Worm (Caenorhabditis elegans): Measurements from ENCODE around the gene sra-3.

sra-3 gene

DNA sequence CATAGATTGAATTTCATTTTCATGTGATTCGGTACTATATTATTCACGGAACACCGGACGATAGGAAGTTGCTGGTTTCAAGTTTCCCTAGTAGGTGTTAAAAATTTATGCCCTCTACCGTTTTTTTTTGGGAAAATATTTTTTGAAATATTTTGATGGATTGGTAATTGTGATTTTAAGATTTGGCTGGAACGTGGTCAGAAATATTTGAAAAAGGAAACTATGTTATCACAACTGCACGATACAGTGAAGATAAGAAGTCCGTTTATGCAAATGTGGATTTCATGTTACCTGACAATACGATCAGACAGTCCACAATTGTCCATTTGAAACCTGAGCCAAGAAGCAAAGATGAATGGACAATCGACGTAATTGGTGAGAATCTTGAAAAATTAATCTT lies 17.6 kb downstream of the sra-3 start, which contains the start of gene AH6.17:
Gene AH6.17 (plus strand): TSS at position 185 of the 400 bp plus-strand sequence.
- no peak for TF ChIP-seq hlh-26 (GFP tag; conservative IDR thresholded peaks at IDR 0.05)
- TF ChIP-seq lin-54 (GFP tag; optimal IDR thresholded peaks at IDR 0.05), result no peak
- no peak for TF ChIP-seq F23B12.7 (tag; optimal IDR thresholded peaks at IDR 0.05; ENCODE audit: insufficient read depth)
- no peak for TF ChIP-seq ztf-3 (GFP tag; optimal IDR thresholded peaks at IDR 0.05)
- TF ChIP-seq nhr-27 (tag; optimal IDR thresholded peaks at IDR 0.05), result no peak
- no peak for TF ChIP-seq F55B11.4 (tag; optimal IDR thresholded peaks at IDR 0.05; ENCODE audit: borderline replicate concordance, insufficient read depth)
- no peak for TF ChIP-seq lsl-1 (GFP tag; optimal IDR thresholded peaks at IDR 0.05)
- TF ChIP-seq him-1 (tag; optimal IDR thresholded peaks at IDR 0.05), result no peak
- no peak for TF ChIP-seq chd-7 (tag; optimal IDR thresholded peaks at IDR 0.05)

DNA sequence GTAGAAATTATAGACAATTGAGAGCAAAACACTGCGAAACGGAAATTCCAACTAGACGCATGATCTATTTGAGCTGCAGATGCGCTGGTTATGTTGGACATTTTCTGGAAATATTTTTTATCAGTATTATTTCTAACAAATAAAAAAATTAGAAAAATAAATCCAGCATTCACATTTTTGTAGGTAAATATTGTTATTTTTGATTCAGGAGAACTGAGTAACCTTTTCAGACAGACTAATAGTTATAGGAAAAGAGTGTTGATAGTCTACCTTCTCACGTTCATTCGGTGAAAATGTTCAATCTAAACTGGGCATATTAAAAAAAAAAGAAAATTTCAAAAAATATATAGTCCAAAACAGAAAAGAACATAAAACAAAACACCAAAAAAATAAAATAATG lies 19.1 kb downstream of the sra-3 start, which contains the start of gene sra-1:
Gene sra-1 (minus strand): TSS at position 101 of the 400 bp plus-strand sequence.
- TF ChIP-seq Y53F4B.3 (GFP tag; IDR thresholded peaks at IDR 0.05), result no peak
- TF ChIP-seq unc-62 (GFP tag; optimal IDR thresholded peaks at IDR 0.05), result no peak
- no peak for TF ChIP-seq nfya-1 (tag; optimal IDR thresholded peaks at IDR 0.05; ENCODE audit: borderline replicate concordance, insufficient read depth)
- TF ChIP-seq F57A8.1 (GFP tag; optimal IDR thresholded peaks at IDR 0.05), result no peak
- TF ChIP-seq hmg-1.2 (GFP tag; IDR thresholded peaks at IDR 0.05), result no peak
- TF ChIP-seq let-526 (GFP tag; IDR thresholded peaks at IDR 0.05), result no peak
- TF ChIP-seq chd-7 (tag; optimal IDR thresholded peaks at IDR 0.05), result no peak
- TF ChIP-seq ztf-25 (GFP tag; IDR thresholded peaks at IDR 0.05), result no peak
- no peak for TF ChIP-seq B0035.1 (tag; optimal IDR thresholded peaks at IDR 0.05)
- no peak for TF ChIP-seq F33H1.4 (GFP tag; IDR thresholded peaks at IDR 0.05)
- no peak for TF ChIP-seq bed-2 (GFP tag; IDR thresholded peaks at IDR 0.05)
- no peak for TF ChIP-seq ceh-27 (GFP tag; optimal IDR thresholded peaks at IDR 0.05)
- TF ChIP-seq mel-28 (tag; optimal IDR thresholded peaks at IDR 0.05; ENCODE audit: borderline replicate concordance), result no peak

DNA sequence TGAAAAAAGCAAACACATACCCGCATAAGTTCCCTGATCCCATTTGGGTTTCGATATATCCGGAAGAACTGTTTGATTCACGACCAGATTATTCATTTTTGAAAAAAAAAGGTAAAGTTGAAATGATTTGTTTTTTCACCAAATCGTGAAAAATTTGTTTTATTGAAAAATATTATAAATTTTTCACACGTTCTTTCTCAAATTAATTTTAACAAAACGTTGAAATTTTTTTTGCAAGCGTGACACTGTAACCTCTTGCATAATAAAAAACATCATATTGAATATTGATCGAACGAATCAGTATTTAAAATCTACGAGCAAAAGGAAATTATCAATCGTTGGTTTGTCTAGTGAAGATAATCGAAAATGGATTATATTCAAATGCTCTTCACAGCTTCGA lies 21.8 kb downstream of the sra-3 start, which contains the start of the genes sfxn-1.1 and AH6.3:
Gene sfxn-1.1 (minus strand): TSS at position 101 of the 400 bp plus-strand sequence.
Gene AH6.3 (plus strand): TSS at position 275 of the 400 bp plus-strand sequence.
- TF ChIP-seq ceh-91 (GFP tag; IDR thresholded peaks at IDR 0.05) (no peak), rpc-1 (optimal IDR thresholded peaks at IDR 0.05) (no peak), rpc-1 (tag; optimal IDR thresholded peaks at IDR 0.05) (no peak), zfh-2 (GFP tag; conservative IDR thresholded peaks at IDR 0.05) (no peak), nfya-2 (GFP tag; IDR thresholded peaks at IDR 0.05) (no peak), ztf-22 (GFP tag; optimal IDR thresholded peaks at IDR 0.05) (no peak), lsy-27 (tag; optimal IDR thresholded peaks at IDR 0.05; ENCODE audit: borderline replicate concordance, insufficient read depth) (no peak), snpc-1.1 (tag; optimal IDR thresholded peaks at IDR 0.05; ENCODE audit: insufficient read depth) (no peak), ets-4 (GFP tag; optimal IDR thresholded peaks at IDR 0.05) (no peak), B0035.1 (tag; optimal IDR thresholded peaks at IDR 0.05) (no peak), hsf-1 (GFP tag; IDR thresholded peaks at IDR 0.05) (no peak), ztf-28 (GFP tag; IDR thresholded peaks at IDR 0.05) (no peak), attf-6 (GFP tag; IDR thresholded peaks at IDR 0.05) (no peak), egl-18 (GFP tag; IDR thresholded peaks at IDR 0.05) (no peak)

DNA sequence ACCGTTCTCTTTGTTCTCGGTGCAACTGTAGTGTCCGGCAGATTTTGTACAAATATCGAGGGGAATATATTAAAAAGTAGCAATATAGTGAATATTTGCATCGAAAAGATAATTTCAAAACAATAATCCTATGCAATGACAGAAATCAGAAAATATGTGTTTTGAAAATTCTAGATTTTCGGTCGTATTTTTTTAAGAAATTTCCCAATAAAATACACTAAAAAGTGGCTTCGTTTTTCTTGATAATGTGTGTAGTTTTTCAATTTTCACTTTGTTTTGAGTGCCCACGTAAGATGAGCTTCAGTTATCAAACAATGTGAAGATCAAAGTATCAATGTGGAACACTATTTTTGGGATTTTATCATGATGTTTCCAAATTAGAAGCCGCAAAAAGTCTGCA lies 23.8 kb downstream of the sra-3 start, which contains the start of gene gcy-1:
Gene gcy-1 (minus strand): TSS at position 101 of the 400 bp plus-strand sequence.
- TF ChIP-seq mxl-1 (tag; optimal IDR thresholded peaks at IDR 0.05) (no peak), ztf-6 (GFP tag; IDR thresholded peaks at IDR 0.05) (no peak), hlh-12 (tag; optimal IDR thresholded peaks at IDR 0.05) (no peak), ztf-25 (GFP tag; IDR thresholded peaks at IDR 0.05) (no peak), lag-1 (GFP tag; IDR thresholded peaks at IDR 0.05) (no peak), T26A5.8 (tag; optimal IDR thresholded peaks at IDR 0.05) (no peak), ekl-4 (GFP tag; IDR thresholded peaks at IDR 0.05) (no peak), F52B5.7 (tag; optimal IDR thresholded peaks at IDR 0.05) (no peak), F33H1.4 (GFP tag; IDR thresholded peaks at IDR 0.05) (no peak), lir-1 (GFP tag; conservative IDR thresholded peaks at IDR 0.05) (no peak), nhr-90 (tag; optimal IDR thresholded peaks at IDR 0.05) (no peak), nfyb-1 (GFP tag; IDR thresholded peaks at IDR 0.05) (no peak)

Data from whole organism, young adult.